Fruit fly (Drosophila melanogaster): ENCODE results near the gene dally.

The dally gene

dm6 chr3L:8781993-8782392 lies 45.3 kb upstream of the dally start:
- TF ChIP-seq CG32264 (GFP tag; optimal IDR thresholded peaks at IDR 0.05) = no peak
- TF ChIP-seq h (GFP tag; optimal IDR thresholded peaks at IDR 0.05) = peak; percentile 9

- TF ChIP-seq Sp1 (GFP tag; optimal IDR thresholded peaks at IDR 0.05) = no peak
- no peak for TF ChIP-seq dmrt93B (GFP tag; optimal IDR thresholded peaks at IDR 0.05)
- no peak for TF ChIP-seq N (GFP tag; optimal IDR thresholded peaks at IDR 0.05)
- TF ChIP-seq Vsx2 (GFP tag; optimal IDR thresholded peaks at IDR 0.05; ENCODE audit: partially characterized antibody) = no peak
- no peak for TF ChIP-seq jim (GFP tag; optimal IDR thresholded peaks at IDR 0.05)
- TF ChIP-seq h (GFP tag; optimal IDR thresholded peaks at IDR 0.05) = no peak
- no peak for TF ChIP-seq Myc (optimal IDR thresholded peaks at IDR 0.05)
- TF ChIP-seq lola (GFP tag; optimal IDR thresholded peaks at IDR 0.05) = no peak
- TF ChIP-seq Rel (GFP tag; optimal IDR thresholded peaks at IDR 0.05) = no peak
- TF ChIP-seq Rel (tag; optimal IDR thresholded peaks at IDR 0.05) = no peak
- no peak for TF ChIP-seq GATAd (GFP tag; optimal IDR thresholded peaks at IDR 0.05)
- TF ChIP-seq Abd-B (GFP tag; optimal IDR thresholded peaks at IDR 0.05) = no peak
- TF ChIP-seq Hr78 (GFP tag; optimal IDR thresholded peaks at IDR 0.05) = no peak
- TF ChIP-seq pan (optimal IDR thresholded peaks at IDR 0.05) = no peak
- no peak for TF ChIP-seq CG32264 (GFP tag; optimal IDR thresholded peaks at IDR 0.05)
- TF ChIP-seq Mio (GFP tag; optimal IDR thresholded peaks at IDR 0.05) = no peak
- no peak for TF ChIP-seq foxo (GFP tag; optimal IDR thresholded peaks at IDR 0.05)
- TF ChIP-seq woc (GFP tag; optimal IDR thresholded peaks at IDR 0.05) = no peak
- no peak for TF ChIP-seq psq (GFP tag; optimal IDR thresholded peaks at IDR 0.05)
- no peak for TF ChIP-seq Dif (GFP tag; optimal IDR thresholded peaks at IDR 0.05; ENCODE audit: partially characterized antibody)
- no peak for TF ChIP-seq rgr (GFP tag; optimal IDR thresholded peaks at IDR 0.05)
Observed at dm6 chr3L:8783299-8783698, 44.0 kb upstream of the dally start.

dm6 chr3L:8787240-8787639 lies 40.1 kb upstream of the dally start:
- TF ChIP-seq N (GFP tag; optimal IDR thresholded peaks at IDR 0.05) = peak; percentile 88
- no peak for TF ChIP-seq jim (GFP tag; optimal IDR thresholded peaks at IDR 0.05)
- no peak for TF ChIP-seq Jra (GFP tag; optimal IDR thresholded peaks at IDR 0.05)
- peak; percentile 68 for TF ChIP-seq Vsx2 (GFP tag; optimal IDR thresholded peaks at IDR 0.05; ENCODE audit: partially characterized antibody)
- TF ChIP-seq Abd-B (GFP tag; optimal IDR thresholded peaks at IDR 0.05) = peak; percentile 39
- TF ChIP-seq Myc (optimal IDR thresholded peaks at IDR 0.05) = peak; percentile 84

dm6 chr3L:8787701-8788100 lies 39.6 kb upstream of the dally start:
- TF ChIP-seq sv (GFP tag; optimal IDR thresholded peaks at IDR 0.05) (no peak), Myc (optimal IDR thresholded peaks at IDR 0.05) (no peak), OdsH (GFP tag; optimal IDR thresholded peaks at IDR 0.05) (no peak), sage (GFP tag; optimal IDR thresholded peaks at IDR 0.05) (no peak), CrebA (GFP tag; optimal IDR thresholded peaks at IDR 0.05; ENCODE audit: borderline replicate concordance) (no peak), h (GFP tag; optimal IDR thresholded peaks at IDR 0.05) (no peak), foxo (GFP tag; optimal IDR thresholded peaks at IDR 0.05) (no peak)

- TF ChIP-seq Dif (GFP tag; optimal IDR thresholded peaks at IDR 0.05; ENCODE audit: partially characterized antibody) (no peak), HLH106 (tag; optimal IDR thresholded peaks at IDR 0.05) (no peak), Hr78 (GFP tag; optimal IDR thresholded peaks at IDR 0.05) (no peak), GATAd (GFP tag; optimal IDR thresholded peaks at IDR 0.05) (no peak), sv (GFP tag; optimal IDR thresholded peaks at IDR 0.05) (no peak), lola (GFP tag; optimal IDR thresholded peaks at IDR 0.05) (no peak), sage (GFP tag; optimal IDR thresholded peaks at IDR 0.05) (no peak), psq (GFP tag; optimal IDR thresholded peaks at IDR 0.05) (no peak), usp (GFP tag; optimal IDR thresholded peaks at IDR 0.05) (no peak), Vsx2 (GFP tag; optimal IDR thresholded peaks at IDR 0.05; ENCODE audit: partially characterized antibody) (no peak), Hr83 (GFP tag; optimal IDR thresholded peaks at IDR 0.05; ENCODE audit: poor library complexity, severe bottlenecking) (no peak), dmrt93B (GFP tag; optimal IDR thresholded peaks at IDR 0.05) (no peak), dsf (GFP tag; optimal IDR thresholded peaks at IDR 0.05; ENCODE audit: borderline replicate concordance) (no peak), fru (GFP tag; optimal IDR thresholded peaks at IDR 0.05) (no peak), foxo (GFP tag; optimal IDR thresholded peaks at IDR 0.05) (no peak), Rel (GFP tag; optimal IDR thresholded peaks at IDR 0.05) (no peak), Rel (tag; optimal IDR thresholded peaks at IDR 0.05) (no peak), Mio (GFP tag; optimal IDR thresholded peaks at IDR 0.05) (no peak), CrebA (GFP tag; optimal IDR thresholded peaks at IDR 0.05; ENCODE audit: borderline replicate concordance) (no peak)
Observed at dm6 chr3L:8788445-8788844, 38.9 kb upstream of the dally start, which contains the start of gene Acbp5. Gene Acbp5 (minus strand): TSS chr3L:8788545.
